Fruit fly (Drosophila melanogaster) whole organism, prepupa: Measurements from ENCODE around the gene CG4440.

Source experiments
- Blimp-1 ChIP-seq: fragments of 200-800 bp; sonication (Bioruptor generic); optimal IDR thresholded peaks from 3 replicates; lab custom pipeline; 2017; ENCODE audit warnings: missing biosample characterization, missing genetic modification characterization, mild to moderate bottlenecking, moderate library complexity, missing genetic modification reagents
- CG10631 ChIP-seq: fragments of 200-800 bp; sonication (Bioruptor generic); optimal IDR thresholded peaks from 2 replicates; lab custom pipeline; 2016; ENCODE audit warnings: missing biosample characterization, missing genetic modification characterization
- CG10669 ChIP-seq: fragments of 200-800 bp; sonication (Bioruptor generic); optimal IDR thresholded peaks from 3 replicates; lab custom pipeline; 2018; ENCODE audit warnings: missing biosample characterization, mild to moderate bottlenecking, missing genetic modification characterization, moderate library complexity
- CG11294 ChIP-seq: fragments of 200-800 bp; sonication (Bioruptor generic); IDR thresholded peaks from 2 replicates; pipeline ENCODE4 v1.3.6; 2022; ENCODE audit warnings: missing biosample characterization, missing genetic modification characterization
- CG11902 ChIP-seq: fragments of 200-800 bp; sonication (Bioruptor generic); optimal IDR thresholded peaks from 3 replicates; lab custom pipeline; 2016; ENCODE audit warnings: missing biosample characterization, missing genetic modification characterization
- CG15336 ChIP-seq: fragments of 200-800 bp; sonication (Bioruptor generic); IDR thresholded peaks from 2 replicates; pipeline ENCODE4 v1.3.6; 2022; ENCODE audit warnings: missing biosample characterization, missing genetic modification characterization
- CG1621 ChIP-seq: fragments of 200-800 bp; sonication (Bioruptor generic); optimal IDR thresholded peaks from 3 replicates; lab custom pipeline; 2018; ENCODE audit warnings: missing biosample characterization, mild to moderate bottlenecking, missing genetic modification characterization
- CG16779 ChIP-seq: fragments of 200-800 bp; sonication (Bioruptor generic); optimal IDR thresholded peaks from 3 replicates; lab custom pipeline; 2017; ENCODE audit warnings: missing biosample characterization, mild to moderate bottlenecking, missing genetic modification characterization
- CG3032 ChIP-seq: fragments of 200-800 bp; optimal IDR thresholded peaks from 2 replicates; lab custom pipeline; 2019; ENCODE audit warnings: missing biosample characterization, mild to moderate bottlenecking, missing genetic modification characterization, moderate library complexity
- CG31627 ChIP-seq: fragments of 200-800 bp; sonication (Bioruptor generic); optimal IDR thresholded peaks from 3 replicates; lab custom pipeline; 2016; ENCODE audit warnings: missing biosample characterization, missing genetic modification characterization
- CG32006 ChIP-seq: fragments of 200-800 bp; sonication (Bioruptor generic); optimal IDR thresholded peaks from 3 replicates; lab custom pipeline; 2017; ENCODE audit warnings: missing biosample characterization, mild to moderate bottlenecking, missing genetic modification characterization
- CG34406 ChIP-seq: fragments of 200-800 bp; sonication (Bioruptor generic); optimal IDR thresholded peaks from 3 replicates; lab custom pipeline; 2016; ENCODE audit warnings: missing biosample characterization, missing genetic modification characterization
- CG3919 ChIP-seq: fragments of 200-800 bp; sonication (Bioruptor generic); optimal IDR thresholded peaks from 3 replicates; lab custom pipeline; 2016; ENCODE audit warnings: missing biosample characterization, missing genetic modification characterization
- CG4318 ChIP-seq: fragments of 200-800 bp; sonication (Bioruptor generic); optimal IDR thresholded peaks from 3 replicates; lab custom pipeline; 2017; ENCODE audit warnings: missing biosample characterization, mild to moderate bottlenecking, missing genetic modification characterization
- CG6276 ChIP-seq: fragments of 200-800 bp; sonication (Bioruptor generic); optimal IDR thresholded peaks from 2 replicates; lab custom pipeline; 2017; ENCODE audit warnings: missing biosample characterization, mild to moderate bottlenecking, missing genetic modification characterization
- CG6792 ChIP-seq: fragments of 200-800 bp; sonication (Bioruptor generic); optimal IDR thresholded peaks from 3 replicates; lab custom pipeline; 2016; ENCODE audit warnings: missing biosample characterization, missing genetic modification characterization
- CG6808 ChIP-seq: fragments of 200-800 bp; sonication (Bioruptor generic); optimal IDR thresholded peaks from 3 replicates; lab custom pipeline; 2017; ENCODE audit warnings: missing biosample characterization, missing genetic modification characterization, mild to moderate bottlenecking, moderate library complexity, missing genetic modification reagents
- CG6854 ChIP-seq: fragments of 200-800 bp; sonication (Bioruptor generic); optimal IDR thresholded peaks from 2 replicates; lab custom pipeline; 2017; ENCODE audit warnings: missing biosample characterization, mild to moderate bottlenecking, missing genetic modification characterization
- CG7368 ChIP-seq: fragments of 200-800 bp; sonication (Bioruptor generic); optimal IDR thresholded peaks from 3 replicates; lab custom pipeline; 2016; ENCODE audit warnings: missing biosample characterization, missing genetic modification characterization
- CG8119 ChIP-seq: fragments of 200-800 bp; sonication (Bioruptor generic); IDR thresholded peaks from 3 replicates; pipeline ENCODE4 v1.3.6; 2022; ENCODE audit warnings: missing biosample characterization, missing genetic modification characterization
- CG9139 ChIP-seq: fragments of 200-800 bp; sonication (Bioruptor generic); optimal IDR thresholded peaks from 3 replicates; lab custom pipeline; 2017; ENCODE audit warnings: missing biosample characterization, mild to moderate bottlenecking, missing genetic modification characterization
- Eip75B ChIP-seq: fragments of 200-800 bp; sonication (Bioruptor generic); optimal IDR thresholded peaks from 3 replicates; lab custom pipeline; 2016; ENCODE audit warnings: missing biosample characterization, missing genetic modification characterization
- Eip78C ChIP-seq: fragments of 200-800 bp; sonication (Bioruptor generic); peaks from one replicate; lab custom pipeline; 2016; ENCODE audit warnings: missing biosample characterization, missing genetic modification characterization
- Eip93F ChIP-seq: fragments of 200-800 bp; sonication (Bioruptor generic); optimal IDR thresholded peaks from 2 replicates; lab custom pipeline; 2016; ENCODE audit warnings: missing biosample characterization, mild to moderate bottlenecking, missing genetic modification characterization
- Ets96B ChIP-seq: fragments of 200-800 bp; optimal IDR thresholded peaks from 2 replicates; lab custom pipeline; 2019; ENCODE audit warnings: missing biosample characterization, mild to moderate bottlenecking, missing genetic modification characterization, moderate library complexity
- Gug ChIP-seq: fragments of 200-800 bp; sonication (Bioruptor generic); IDR thresholded peaks from 2 replicates; pipeline ENCODE4 v1.3.6; 2022; ENCODE audit warnings: missing biosample characterization, missing genetic modification characterization
- Hr38 ChIP-seq: sonication (Bioruptor generic); optimal IDR thresholded peaks from 2 replicates; lab custom pipeline; 2016; ENCODE audit warnings: missing biosample characterization, missing genetic modification characterization
- Hr39 ChIP-seq: fragments of 200-800 bp; sonication (Bioruptor generic); optimal IDR thresholded peaks from 2 replicates; lab custom pipeline; 2016; ENCODE audit warnings: missing biosample characterization, missing genetic modification characterization
- Hr4 ChIP-seq: fragments of 200-800 bp; sonication (Bioruptor generic); optimal IDR thresholded peaks from 3 replicates; lab custom pipeline; 2016; ENCODE audit warnings: missing biosample characterization, missing genetic modification characterization
- Lpt ChIP-seq: fragments of 200-800 bp; sonication (Bioruptor generic); optimal IDR thresholded peaks from 3 replicates; lab custom pipeline; 2016; ENCODE audit warnings: missing biosample characterization, missing genetic modification characterization
- Met ChIP-seq: fragments of 200-800 bp; sonication (Bioruptor generic); optimal IDR thresholded peaks from 3 replicates; lab custom pipeline; 2016; ENCODE audit warnings: missing biosample characterization, missing genetic modification characterization
- OdsH ChIP-seq: fragments of 200-800 bp; sonication (Bioruptor generic); optimal IDR thresholded peaks from 3 replicates; lab custom pipeline; 2016; ENCODE audit warnings: missing biosample characterization, missing genetic modification characterization
- Smox ChIP-seq: fragments of 200-800 bp; sonication (Bioruptor generic); optimal IDR thresholded peaks from 3 replicates; lab custom pipeline; 2016; ENCODE audit warnings: missing biosample characterization, missing genetic modification characterization
- Sox14 ChIP-seq: fragments of 200-800 bp; sonication (Bioruptor generic); optimal IDR thresholded peaks from 3 replicates; lab custom pipeline; 2016; ENCODE audit warnings: missing biosample characterization, missing genetic modification characterization
- achi ChIP-seq: fragments of 200-800 bp; sonication (Bioruptor generic); optimal IDR thresholded peaks from 3 replicates; lab custom pipeline; 2016; ENCODE audit warnings: missing biosample characterization, missing genetic modification characterization
- acj6 ChIP-seq: fragments of 200-800 bp; sonication (Bioruptor generic); optimal IDR thresholded peaks from 3 replicates; lab custom pipeline; 2016; ENCODE audit warnings: missing biosample characterization, missing genetic modification characterization
- dac ChIP-seq: fragments of 200-800 bp; sonication (Bioruptor generic); optimal IDR thresholded peaks from 2 replicates; lab custom pipeline; 2017; ENCODE audit warnings: missing biosample characterization, mild to moderate bottlenecking, missing genetic modification characterization
- dsx ChIP-seq: fragments of 200-800 bp; optimal IDR thresholded peaks from 3 replicates; lab custom pipeline; 2019; ENCODE audit warnings: missing biosample characterization, mild to moderate bottlenecking, missing genetic modification characterization, moderate library complexity; ENCODE audit not compliant: poor library complexity, severe bottlenecking
- esn ChIP-seq: fragments of 200-800 bp; sonication (Bioruptor generic); optimal IDR thresholded peaks from 2 replicates; lab custom pipeline; 2016; ENCODE audit warnings: missing biosample characterization, mild to moderate bottlenecking, missing genetic modification characterization, moderate library complexity
- fd59A ChIP-seq: fragments of 200-800 bp; sonication (Bioruptor generic); optimal IDR thresholded peaks from 2 replicates; lab custom pipeline; 2017; ENCODE audit warnings: missing biosample characterization, mild to moderate bottlenecking, missing genetic modification characterization, missing genetic modification reagents
- lz ChIP-seq: fragments of 200-800 bp; sonication (Bioruptor generic); optimal IDR thresholded peaks from 3 replicates; lab custom pipeline; 2016; ENCODE audit warnings: missing biosample characterization, missing genetic modification characterization
- net ChIP-seq: fragments of 200-800 bp; sonication (Bioruptor generic); optimal IDR thresholded peaks from 3 replicates; lab custom pipeline; 2016; ENCODE audit warnings: missing biosample characterization, missing genetic modification characterization
- pdm3 ChIP-seq: fragments of 200-800 bp; sonication (Bioruptor generic); optimal IDR thresholded peaks from 3 replicates; lab custom pipeline; 2016; ENCODE audit warnings: missing biosample characterization, missing genetic modification characterization
- salr ChIP-seq, 2 experiments: fragments of 200-800 bp; sonication (Bioruptor generic); optimal IDR thresholded peaks; 3 replicates each; lab custom pipeline; 2016 to 2018; ENCODE audit warnings: missing biosample characterization in 2 of 2, missing genetic modification characterization in 2 of 2, mild to moderate bottlenecking in 1 of 2
- svp ChIP-seq: fragments of 200-800 bp; sonication (Bioruptor generic); peaks from one replicate; lab custom pipeline; 2016; ENCODE audit warnings: missing biosample characterization, missing genetic modification characterization
- topi ChIP-seq: fragments of 200-800 bp; sonication (Bioruptor generic); optimal IDR thresholded peaks from 3 replicates; lab custom pipeline; 2016; ENCODE audit warnings: missing biosample characterization, missing genetic modification characterization
- vri ChIP-seq: fragments of 200-800 bp; sonication (Bioruptor generic); optimal IDR thresholded peaks from 3 replicates; lab custom pipeline; 2016; ENCODE audit warnings: missing biosample characterization, mild to moderate bottlenecking, missing genetic modification characterization

CG4440 gene

dm6 chr2L:16329625-16330024 lies at the start of gene CG4440:
CG4440 (plus strand) TSS chr2L:16329925.
- TF ChIP-seq CG16779 (tag; lab: Kevin White, UChicago) (no peak), esn (GFP tag; lab: Kevin White, UChicago) (no peak), CG6792 (no peak), Gug (no peak), Hr38 (GFP tag; lab: Kevin White, UChicago) (no peak), net (GFP tag; lab: Kevin White, UChicago) (no peak)

DNA sequence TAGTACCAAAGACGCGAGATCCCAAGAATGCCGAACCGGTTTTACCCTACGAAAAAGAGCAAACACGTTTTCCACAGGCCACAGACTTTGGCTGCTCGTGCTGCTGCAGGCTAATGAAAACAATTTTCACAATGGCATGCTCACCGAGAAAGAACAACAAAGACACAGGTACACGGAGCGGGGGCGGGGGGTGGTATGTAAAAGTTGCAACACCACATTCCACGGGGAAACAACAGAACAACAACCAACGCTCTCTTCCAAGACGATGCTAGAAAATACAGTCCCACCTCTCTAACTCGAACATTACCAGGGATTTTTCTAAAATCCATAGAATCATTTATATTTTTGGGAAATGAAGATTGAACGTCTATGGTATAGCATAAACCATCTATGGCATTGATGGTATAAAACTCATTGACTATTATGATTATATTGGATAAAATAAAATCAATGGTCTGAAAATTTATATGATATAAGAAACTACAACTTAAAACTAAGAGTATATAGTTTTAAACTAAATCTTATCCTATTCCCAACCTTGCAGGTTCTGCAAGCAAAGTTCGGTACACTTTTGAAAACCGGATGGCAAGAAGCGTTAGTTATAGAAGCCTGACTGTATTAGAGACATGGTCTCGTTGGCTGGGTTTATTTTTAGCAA lies 48.2 kb upstream of the CG4440 start:
- TF ChIP-seq Eip78C (peak; percentile 67), CG9139 (GFP tag; lab: Kevin White, UChicago) (no peak), Lpt (GFP tag; lab: Kevin White, UChicago) (no peak), CG1621 (tag; lab: Kevin White, UChicago) (no peak), CG6276 (GFP tag; lab: Kevin White, UChicago) (peak; percentile 11), CG10669 (GFP tag; lab: Kevin White, UChicago) (peak; percentile 4), CG10631 (GFP tag; lab: Kevin White, UChicago) (peak; percentile 62), lz (GFP tag; lab: Kevin White, UChicago) (peak; percentile 9), OdsH (GFP tag; lab: Kevin White, UChicago) (peak; percentile 44), acj6 (GFP tag; lab: Kevin White, UChicago) (peak; percentile 50), CG7368 (GFP tag; lab: Kevin White, UChicago) (no peak), salr (GFP tag; optimal IDR thresholded peaks at IDR 0.05; lab: Kevin White, UChicago) (peak in 1 of 2 experiments; percentile 46), Smox (GFP tag; lab: Kevin White, UChicago) (peak; percentile 15), CG4318 (GFP tag; lab: Kevin White, UChicago) (peak; percentile 51), CG15336 (GFP tag; lab: Robert Waterston, UW) (peak; percentile 40; the same call in 1 of the 2 replicates), Hr4 (GFP tag; lab: Kevin White, UChicago) (peak; percentile 52), Eip75B (GFP tag; lab: Kevin White, UChicago) (peak; percentile 34), net (GFP tag; lab: Kevin White, UChicago) (no peak), vri (GFP tag; lab: Kevin White, UChicago) (no peak), CG3919 (GFP tag; lab: Kevin White, UChicago) (peak; percentile 1), pdm3 (GFP tag; lab: Kevin White, UChicago) (peak; percentile 56), CG34406 (GFP tag; lab: Kevin White, UChicago) (no peak), CG6854 (GFP tag; lab: Kevin White, UChicago) (no peak), Blimp-1 (no peak), Hr39 (GFP tag; lab: Kevin White, UChicago) (peak; percentile 13), topi (peak; percentile 4), dsx (GFP tag; lab: Kevin White, UChicago) (peak; percentile 16), fd59A (GFP tag; lab: Kevin White, UChicago) (peak; percentile 38), Sox14 (GFP tag; lab: Kevin White, UChicago) (peak; percentile 43), CG6808 (GFP tag; lab: Kevin White, UChicago) (peak; percentile 45), svp (GFP tag; lab: Kevin White, UChicago) (peak; percentile 44), CG32006 (GFP tag; lab: Kevin White, UChicago) (peak; percentile 81), CG8119 (GFP tag; lab: Robert Waterston, UW) (peak; percentile 62), Ets96B (tag; lab: Kevin White, UChicago) (peak; percentile 38), CG11294 (no peak), achi (GFP tag; lab: Kevin White, UChicago) (peak; percentile 50), CG3032 (peak; percentile 50), Eip93F (GFP tag; lab: Kevin White, UChicago) (no peak), CG11902 (GFP tag; lab: Kevin White, UChicago) (no peak), dac (GFP tag; lab: Kevin White, UChicago) (no peak), CG31627 (GFP tag; lab: Kevin White, UChicago) (peak; percentile 6), Met (GFP tag; lab: Kevin White, UChicago) (peak; percentile 50)
